Fruit fly (Drosophila melanogaster) whole organism, embryonic: ENCODE measurements around the gene CG7646.

Source experiments
- Abd-B ChIP-seq: fragments of 200-800 bp; sonication (Bioruptor generic); optimal IDR thresholded peaks from 2 replicates; lab custom pipeline; 2018; ENCODE audit warnings: missing biosample characterization, mild to moderate bottlenecking, missing genetic modification characterization, moderate library complexity
- B-H2 ChIP-seq: fragments of 200-800 bp; sonication (Bioruptor generic); optimal IDR thresholded peaks from 2 replicates; lab custom pipeline; 2018; ENCODE audit warnings: missing biosample characterization, mild to moderate bottlenecking, missing genetic modification characterization
- CG11085 ChIP-seq: fragments of 200-800 bp; sonication (Bioruptor generic); IDR thresholded peaks from 2 replicates; pipeline ENCODE4 v1.3.6; 2022; ENCODE audit warnings: missing biosample characterization, missing genetic modification characterization
- CG13624 ChIP-seq: fragments of 200-800 bp; sonication (Bioruptor generic); optimal IDR thresholded peaks from 2 replicates; lab custom pipeline; 2016; ENCODE audit warnings: missing biosample characterization, missing genetic modification characterization
- CG15601 ChIP-seq: fragments of 200-800 bp; sonication (Bioruptor generic); optimal IDR thresholded peaks from 3 replicates; lab custom pipeline; 2019; ENCODE audit warnings: missing biosample characterization, mild to moderate bottlenecking, missing genetic modification characterization, moderate library complexity
- CG17361 ChIP-seq: fragments of 200-800 bp; sonication (Bioruptor generic); IDR thresholded peaks from 3 replicates; pipeline ENCODE4 v1.3.6; 2022; ENCODE audit warnings: missing biosample characterization, missing genetic modification characterization
- CG17912 ChIP-seq: fragments of 200-800 bp; sonication (Bioruptor generic); optimal IDR thresholded peaks from 2 replicates; lab custom pipeline; 2018; ENCODE audit warnings: missing biosample characterization, mild to moderate bottlenecking, missing genetic modification characterization
- CG18011 ChIP-seq: fragments of 200-800 bp; sonication (Bioruptor generic); optimal IDR thresholded peaks from 2 replicates; lab custom pipeline; 2017; ENCODE audit warnings: missing biosample characterization, missing genetic modification characterization, mild to moderate bottlenecking, moderate library complexity, missing genotype
- CG2116 ChIP-seq: fragments of 200-800 bp; sonication (Bioruptor generic); optimal IDR thresholded peaks from 3 replicates; lab custom pipeline; 2018; ENCODE audit warnings: missing biosample characterization, mild to moderate bottlenecking, missing genetic modification characterization
- CG2199 ChIP-seq: fragments of 200-800 bp; sonication (Bioruptor generic); IDR thresholded peaks from 3 replicates; pipeline ENCODE4 v1.3.6; 2022; ENCODE audit warnings: missing biosample characterization, missing genetic modification characterization
- CG30431 ChIP-seq: fragments of 200-800 bp; sonication (Bioruptor generic); optimal IDR thresholded peaks from 2 replicates; lab custom pipeline; 2017; ENCODE audit warnings: missing biosample characterization, missing genetic modification characterization
- CG3065 ChIP-seq: fragments of 200-800 bp; sonication (Bioruptor generic); optimal IDR thresholded peaks from 2 replicates; lab custom pipeline; 2016; ENCODE audit warnings: missing biosample characterization, missing genetic modification characterization
- CG7357 ChIP-seq: fragments of 200-800 bp; sonication (Bioruptor generic); IDR thresholded peaks from 3 replicates; pipeline ENCODE4 v1.3.6; 2022; ENCODE audit warnings: missing biosample characterization, missing genetic modification characterization
- CG7786 ChIP-seq: fragments of 200-800 bp; sonication (Bioruptor generic); optimal IDR thresholded peaks from 2 replicates; lab custom pipeline; 2016; ENCODE audit warnings: missing biosample characterization, missing genetic modification characterization
- CG9437 ChIP-seq: fragments of 200-800 bp; sonication (Bioruptor generic); optimal IDR thresholded peaks from 2 replicates; lab custom pipeline; 2018; ENCODE audit warnings: missing biosample characterization, mild to moderate bottlenecking, missing genetic modification characterization
- CHES-1-like ChIP-seq: fragments of 200-800 bp; sonication (Bioruptor generic); optimal IDR thresholded peaks from 2 replicates; lab custom pipeline; 2016; ENCODE audit warnings: missing biosample characterization, missing genetic modification characterization
- Chrac-16 ChIP-seq: fragments of 200-800 bp; sonication (Bioruptor generic); optimal IDR thresholded peaks from 3 replicates; lab custom pipeline; 2016; ENCODE audit warnings: missing biosample characterization, missing genetic modification characterization
- CoRest ChIP-seq: fragments of 200-800 bp; sonication (Bioruptor generic); optimal IDR thresholded peaks from 3 replicates; lab custom pipeline; 2018; ENCODE audit warnings: missing biosample characterization, mild to moderate bottlenecking, missing genetic modification characterization, moderate library complexity
- Dp ChIP-seq: fragments of 200-800 bp; sonication (Bioruptor generic); optimal IDR thresholded peaks from 2 replicates; lab custom pipeline; 2018; ENCODE audit warnings: missing biosample characterization, mild to moderate bottlenecking, missing genetic modification characterization, moderate library complexity
- Dref ChIP-seq: fragments of 200-800 bp; sonication (Bioruptor generic); IDR thresholded peaks from 2 replicates; pipeline ENCODE4 v1.3.6; 2022; ENCODE audit warnings: missing biosample characterization, missing genetic modification characterization
- E2f1 ChIP-seq: fragments of 200-800 bp; sonication (Bioruptor generic); IDR thresholded peaks from 2 replicates; pipeline ENCODE4 v1.3.6; 2022; ENCODE audit warnings: missing biosample characterization, missing genetic modification characterization
- Gsc ChIP-seq: fragments of 200-800 bp; sonication (Bioruptor generic); IDR thresholded peaks from 2 replicates; pipeline ENCODE4 v1.3.6; 2022; ENCODE audit warnings: missing biosample characterization, missing genetic modification characterization
- Gug ChIP-seq: fragments of 200-800 bp; sonication (Bioruptor generic); IDR thresholded peaks from 4 replicates; pipeline ENCODE4 v1.3.6; 2022; ENCODE audit warnings: missing biosample characterization, missing genetic modification characterization
- H2.0 ChIP-seq: fragments of 200-800 bp; sonication (Bioruptor generic); IDR thresholded peaks from 2 replicates; pipeline ENCODE4 v1.3.6; 2022; ENCODE audit warnings: missing biosample characterization, missing genetic modification characterization
- HLH54F ChIP-seq: fragments of 200-800 bp; sonication (Bioruptor generic); optimal IDR thresholded peaks from 3 replicates; lab custom pipeline; 2016; ENCODE audit warnings: missing biosample characterization, missing genetic modification characterization
- Hsf ChIP-seq: fragments of 200-800 bp; sonication (Bioruptor generic); optimal IDR thresholded peaks from 3 replicates; lab custom pipeline; 2016; ENCODE audit warnings: missing biosample characterization, missing genetic modification characterization
- Kr ChIP-seq: fragments of 200-800 bp; sonication (Bioruptor generic); optimal IDR thresholded peaks from 2 replicates; lab custom pipeline; 2017; ENCODE audit warnings: missing biosample characterization, mild to moderate bottlenecking, missing genetic modification characterization
- Lim3 ChIP-seq: fragments of 200-800 bp; sonication (Bioruptor generic); IDR thresholded peaks from 2 replicates; pipeline ENCODE4 v1.3.6; 2022; ENCODE audit warnings: missing biosample characterization, missing genetic modification characterization
- Mes4 ChIP-seq: fragments of 200-800 bp; sonication (Bioruptor generic); optimal IDR thresholded peaks from 2 replicates; lab custom pipeline; 2016; ENCODE audit warnings: missing biosample characterization, missing genetic modification characterization
- Poxn ChIP-seq: fragments of 200-800 bp; sonication (Bioruptor generic); IDR thresholded peaks from 2 replicates; pipeline ENCODE4 v1.3.6; 2022; ENCODE audit warnings: missing biosample characterization, missing genetic modification characterization
- Ptx1 ChIP-seq: fragments of 200-800 bp; sonication (Bioruptor generic); IDR thresholded peaks from 2 replicates; pipeline ENCODE4 v1.3.6; 2022; ENCODE audit warnings: missing biosample characterization, missing genetic modification characterization
- Stat92E ChIP-seq, 3 experiments: fragments of >200 bp in 2 of 3; fragments of 200-800 bp in 1 of 3; sonication (Bioruptor generic) in 1 of 3; optimal IDR thresholded peaks; 2 replicates each; lab custom pipeline; 2017 to 2019; ENCODE audit warnings: missing biosample characterization in 3 of 3, missing genetic modification characterization in 3 of 3, mild to moderate bottlenecking in 1 of 3, moderate library complexity in 1 of 3
- Trl ChIP-seq, 3 experiments: fragments of >200 bp in 2 of 3; fragments of 200-800 bp in 1 of 3; sonication (Bioruptor generic) in 1 of 3; optimal IDR thresholded peaks; 2 replicates in 1 of 3; 3 replicates in 2 of 3; lab custom pipeline; 2016 to 2017; ENCODE audit warnings: missing biosample characterization in 1 of 3, missing genetic modification characterization in 1 of 3
- Xrp1 ChIP-seq: fragments of 200-800 bp; sonication (Bioruptor generic); IDR thresholded peaks from 2 replicates; pipeline ENCODE4 v1.3.6; 2022; ENCODE audit warnings: missing biosample characterization, missing genetic modification characterization
- bowl ChIP-seq: fragments of 200-800 bp; sonication (Bioruptor generic); IDR thresholded peaks from 2 replicates; pipeline ENCODE4 v1.3.6; 2022; ENCODE audit warnings: missing biosample characterization, missing genetic modification characterization
- chm ChIP-seq: fragments of 200-800 bp; sonication (Bioruptor generic); IDR thresholded peaks from 2 replicates; pipeline ENCODE4 v1.3.6; 2022; ENCODE audit warnings: missing biosample characterization, missing genetic modification characterization
- dmrt99B ChIP-seq: fragments of 200-800 bp; sonication (Bioruptor generic); optimal IDR thresholded peaks from 2 replicates; lab custom pipeline; 2018; ENCODE audit warnings: missing biosample characterization, mild to moderate bottlenecking, missing genetic modification characterization, moderate library complexity
- dpn ChIP-seq, 2 experiments: fragments of 200-800 bp; sonication (Bioruptor generic); optimal IDR thresholded peaks; 3 replicates each; lab custom pipeline; 2016; ENCODE audit warnings: missing biosample characterization in 2 of 2, missing genetic modification characterization in 2 of 2
- exex ChIP-seq: fragments of 200-800 bp; sonication (Bioruptor generic); optimal IDR thresholded peaks from 4 replicates; lab custom pipeline; 2018; ENCODE audit warnings: missing biosample characterization, mild to moderate bottlenecking, missing genetic modification characterization, moderate library complexity
- gcm2 ChIP-seq: fragments of 200-800 bp; sonication (Bioruptor generic); optimal IDR thresholded peaks from 2 replicates; lab custom pipeline; 2016; ENCODE audit warnings: missing biosample characterization, missing genetic modification characterization
- h ChIP-seq: fragments of >200 bp; optimal IDR thresholded peaks from 2 replicates; lab custom pipeline; 2017
- jing ChIP-seq: fragments of 200-800 bp; sonication (Bioruptor generic); optimal IDR thresholded peaks from 2 replicates; lab custom pipeline; 2018; ENCODE audit warnings: missing biosample characterization, mild to moderate bottlenecking, missing genetic modification characterization
- kni ChIP-seq: fragments of 200-800 bp; sonication (Bioruptor generic); optimal IDR thresholded peaks from 3 replicates; lab custom pipeline; 2017; ENCODE audit warnings: mild to moderate bottlenecking, missing biosample characterization, missing genetic modification reagents, missing genetic modification characterization
- lbe ChIP-seq: fragments of 200-800 bp; sonication (Bioruptor generic); optimal IDR thresholded peaks from 2 replicates; lab custom pipeline; 2016; ENCODE audit warnings: missing biosample characterization, mild to moderate bottlenecking, missing genetic modification characterization
- oc ChIP-seq: fragments of 200-800 bp; sonication (Bioruptor generic); optimal IDR thresholded peaks from 2 replicates; lab custom pipeline; 2018; ENCODE audit warnings: missing biosample characterization, mild to moderate bottlenecking, missing genetic modification characterization, moderate library complexity
- pnt ChIP-seq: fragments of 200-800 bp; sonication (Bioruptor generic); optimal IDR thresholded peaks from 3 replicates; lab custom pipeline; 2016; ENCODE audit warnings: missing biosample characterization, missing genetic modification characterization
- row ChIP-seq: fragments of 200-800 bp; sonication (Bioruptor generic); IDR thresholded peaks from 3 replicates; pipeline ENCODE4 v1.3.6; 2022; ENCODE audit warnings: missing biosample characterization, missing genetic modification characterization
- schlank ChIP-seq: fragments of 200-800 bp; sonication (Bioruptor generic); optimal IDR thresholded peaks from 2 replicates; lab custom pipeline; 2018; ENCODE audit warnings: missing biosample characterization, mild to moderate bottlenecking, missing genetic modification characterization
- scrt ChIP-seq: fragments of 200-800 bp; sonication (Bioruptor generic); optimal IDR thresholded peaks from 2 replicates; lab custom pipeline; 2018; ENCODE audit warnings: missing biosample characterization, mild to moderate bottlenecking, missing genetic modification characterization, moderate library complexity
- seq ChIP-seq: fragments of 200-800 bp; sonication (Bioruptor generic); IDR thresholded peaks from 2 replicates; pipeline ENCODE4 v1.3.6; 2022; ENCODE audit warnings: missing biosample characterization, missing genetic modification characterization
- sug ChIP-seq: fragments of 200-800 bp; optimal IDR thresholded peaks from 2 replicates; lab custom pipeline; 2019; ENCODE audit warnings: missing biosample characterization, mild to moderate bottlenecking, missing genetic modification characterization, moderate library complexity
- ttk ChIP-seq: fragments of 200-800 bp; sonication (Bioruptor generic); IDR thresholded peaks from 2 replicates; pipeline ENCODE4 v2.1.2; 2022; ENCODE audit warnings: missing biosample characterization, missing genetic modification characterization

Gene CG7646

DNA sequence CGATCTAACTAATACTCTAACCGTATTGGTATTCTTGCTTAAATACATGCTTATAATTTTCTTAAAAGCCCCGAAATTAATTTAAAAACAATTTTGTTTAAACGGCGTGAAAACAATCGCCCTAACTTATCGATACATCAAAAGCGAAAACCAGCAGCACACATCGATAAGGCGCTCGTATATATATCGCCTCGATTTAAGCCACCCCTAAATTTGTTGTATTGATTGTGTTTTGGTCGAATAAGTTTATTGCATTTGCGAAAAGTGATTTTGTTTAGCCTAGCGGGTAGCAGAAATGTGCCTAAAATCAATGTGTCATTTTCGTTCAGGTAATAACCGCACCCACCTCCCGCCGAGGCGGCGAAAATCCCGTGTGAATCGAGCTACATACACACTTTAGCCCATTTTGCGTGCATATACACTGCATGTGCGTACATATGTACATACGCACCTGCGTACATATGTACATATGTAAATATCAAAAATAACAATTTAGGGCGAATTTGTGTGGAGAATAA is at the start of gene CG7646, which contains the start of gene Nca (continued):
- peak; percentile 26 for TF ChIP-seq CG15601
- TF ChIP-seq CG18011 (GFP tag; lab: Kevin White, UChicago) = no peak
- TF ChIP-seq exex (tag; lab: Kevin White, UChicago) = no peak
- no peak for TF ChIP-seq H2.0
- TF ChIP-seq CG2199 = no peak
- no peak for TF ChIP-seq CG13624 (GFP tag; lab: Kevin White, UChicago)
- TF ChIP-seq Hsf (GFP tag; lab: Kevin White, UChicago) = no peak
- no peak for TF ChIP-seq Poxn
- no peak for TF ChIP-seq lbe (GFP tag; lab: Kevin White, UChicago)
- no peak for TF ChIP-seq Trl (optimal IDR thresholded peaks at IDR 0.05; lab: Kevin White, UChicago)
- no peak for TF ChIP-seq Trl (GFP tag; optimal IDR thresholded peaks at IDR 0.05; lab: Kevin White, UChicago)
- no peak; the same call in 2 of the 3 replicates for TF ChIP-seq CG17361 (GFP tag; lab: Robert Waterston, UW)
- TF ChIP-seq kni = peak; percentile 80
- no peak for TF ChIP-seq CG9437 (GFP tag; lab: Kevin White, UChicago)
- no peak for TF ChIP-seq dmrt99B (tag; lab: Kevin White, UChicago)
- no peak for TF ChIP-seq Lim3 (GFP tag; lab: Robert Waterston, UW)
- TF ChIP-seq CG7357 = no peak
- TF ChIP-seq gcm2 (GFP tag; lab: Kevin White, UChicago) = no peak
- TF ChIP-seq seq (GFP tag; lab: Robert Waterston, UW) = no peak; the same call in 1 of the 2 replicates
- TF ChIP-seq Dref (GFP tag; lab: Robert Waterston, UW) = peak; percentile 91
- TF ChIP-seq pnt = no peak
- TF ChIP-seq CG11085 (GFP tag; lab: Robert Waterston, UW) = no peak
- no peak for TF ChIP-seq h (lab: Kevin White, UChicago)
- no peak for TF ChIP-seq CoRest (tag; lab: Kevin White, UChicago)
- TF ChIP-seq jing = no peak
- TF ChIP-seq schlank = no peak
- no peak for TF ChIP-seq Ptx1 (GFP tag; lab: Robert Waterston, UW)
- TF ChIP-seq ttk (GFP tag; lab: Robert Waterston, UW) = no peak
- TF ChIP-seq Mes4 (GFP tag; lab: Kevin White, UChicago) = no peak
- no peak for TF ChIP-seq oc (tag; lab: Kevin White, UChicago)
- peak; percentile 39 for TF ChIP-seq CHES-1-like (GFP tag; lab: Kevin White, UChicago)
- no peak for TF ChIP-seq scrt (GFP tag; lab: Kevin White, UChicago)
- no peak for TF ChIP-seq dpn (GFP tag; optimal IDR thresholded peaks at IDR 0.05; lab: Kevin White, UChicago)
- no peak for TF ChIP-seq Gug (GFP tag; lab: Robert Waterston, UW)
- TF ChIP-seq bowl (GFP tag; lab: Robert Waterston, UW) = no peak
- TF ChIP-seq CG7786 (GFP tag; lab: Kevin White, UChicago) = no peak
- no peak for TF ChIP-seq Gsc
- TF ChIP-seq sug = no peak
- TF ChIP-seq CG30431 = no peak
- no peak for TF ChIP-seq Kr (GFP tag; lab: Kevin White, UChicago)
- TF ChIP-seq B-H2 (GFP tag; lab: Kevin White, UChicago) = no peak
- no peak for TF ChIP-seq Abd-B (GFP tag; lab: Kevin White, UChicago)
- no peak for TF ChIP-seq Stat92E (GFP tag; optimal IDR thresholded peaks at IDR 0.05; lab: Kevin White, UChicago)
- no peak for TF ChIP-seq Xrp1 (GFP tag; lab: Robert Waterston, UW)
- peak; percentile 7 for TF ChIP-seq Chrac-16 (GFP tag; lab: Kevin White, UChicago)
- peak; percentile 76 for TF ChIP-seq CG17912 (GFP tag; lab: Kevin White, UChicago)
- no peak for TF ChIP-seq HLH54F (GFP tag; lab: Kevin White, UChicago)
- TF ChIP-seq CG3065 (GFP tag; lab: Kevin White, UChicago) = no peak
- no peak for TF ChIP-seq chm
- TF ChIP-seq Dp = peak; percentile 60
- no peak for TF ChIP-seq E2f1 (GFP tag; lab: Robert Waterston, UW)
- TF ChIP-seq row (GFP tag; lab: Robert Waterston, UW) = peak; percentile 50; the same call in 1 of the 3 replicates
- peak; percentile 87 for TF ChIP-seq CG2116
